Worm (Caenorhabditis elegans) whole organism, L1 larva: ENCODE results near the gene T04A8.8.

Source experiments
- blmp-1 ChIP-seq: fragments of 150-350 bp; optimal IDR thresholded peaks from 2 replicates; lab custom pipeline; 2014; ENCODE audit warnings: missing biosample characterization, missing genetic modification characterization
- snpc-4 ChIP-seq: fragments of 150-350 bp; optimal IDR thresholded peaks from 2 replicates; lab custom pipeline; 2014; ENCODE audit warnings: missing biosample characterization, missing genetic modification characterization

- TF ChIP-seq snpc-4 (tag; lab: Kevin White, UChicago): no peak
- TF ChIP-seq blmp-1 (tag; lab: Kevin White, UChicago): no peak
Observed at ce11 chrIII:4647878-4648277, 45.9 kb upstream of the T04A8.8 start, which contains the start of gene T23F11.6.
